Worm (Caenorhabditis elegans): ENCODE data around the gene EGAP1.1.

DNA sequence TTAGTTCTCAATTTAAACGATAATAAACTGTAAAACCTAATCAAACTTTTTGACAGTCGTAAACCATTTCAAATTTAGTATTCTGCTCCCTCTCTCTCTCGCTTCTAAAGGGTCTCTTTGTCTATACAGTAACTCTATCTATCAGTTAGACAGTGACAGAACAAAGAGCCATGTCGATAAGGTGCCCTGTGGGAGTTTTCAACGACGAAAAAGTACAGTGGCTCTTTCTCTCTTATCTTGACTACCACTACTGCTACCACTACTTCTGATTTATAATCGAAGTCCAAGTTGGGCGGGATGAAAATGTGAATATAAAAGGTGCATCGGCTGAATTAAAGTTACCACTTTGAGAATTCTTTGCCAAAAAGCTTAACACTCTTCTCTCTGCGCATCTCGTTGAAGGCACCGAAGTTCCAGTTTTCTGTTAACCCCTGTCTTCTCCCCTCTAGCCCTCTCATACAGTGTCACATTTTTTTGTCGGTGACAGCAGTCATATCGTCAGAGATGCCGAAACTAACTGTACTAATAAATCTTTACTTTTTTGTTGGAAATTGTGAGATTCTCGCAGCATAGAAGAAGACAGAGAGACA lies 13.8 kb upstream of the EGAP1.1 start:
- TF ChIP-seq pha-4 (tag; optimal IDR thresholded peaks at IDR 0.05) (no peak), mep-1 (tag; optimal IDR thresholded peaks at IDR 0.05) (no peak), elt-1 (tag; optimal IDR thresholded peaks at IDR 0.05; ENCODE audit: borderline replicate concordance, insufficient read depth) (no peak), nhr-76 (tag; optimal IDR thresholded peaks at IDR 0.05) (no peak)
